Worm (Caenorhabditis elegans) whole organism, L1 larva: Measurements from ENCODE around the gene scl-1.

Experiments
- C16A3.4 ChIP-seq: fragments of 150-350 bp; optimal IDR thresholded peaks from 2 replicates; lab custom pipeline; 2014; ENCODE audit warnings: missing biosample characterization, missing genetic modification characterization
- C34B4.2 ChIP-seq: sonication (generic microtip); optimal IDR thresholded peaks from 2 replicates; lab custom pipeline; 2017; ENCODE audit warnings: mild to moderate bottlenecking, missing genetic modification characterization, missing compliant biosample characterization
- F16B12.6 ChIP-seq: fragments of 150-350 bp; optimal IDR thresholded peaks from 2 replicates; lab custom pipeline; 2014; ENCODE audit warnings: missing biosample characterization, missing genetic modification characterization
- aha-1 ChIP-seq: fragments of 150-350 bp; optimal IDR thresholded peaks from 2 replicates; lab custom pipeline; 2014; ENCODE audit warnings: missing biosample characterization, missing genetic modification characterization
- blmp-1 ChIP-seq: fragments of 150-350 bp; optimal IDR thresholded peaks from 2 replicates; lab custom pipeline; 2014; ENCODE audit warnings: missing biosample characterization, missing genetic modification characterization
- ceh-82 ChIP-seq, 3 experiments: fragments of 150-350 bp in 1 of 3; sonication (generic microtip) in 2 of 3; optimal IDR thresholded peaks; 2 replicates each; lab custom pipeline; 2014 to 2017; ENCODE audit warnings: missing biosample characterization in 3 of 3, missing genetic modification characterization in 3 of 3
- ceh-90 ChIP-seq: sonication (generic microtip); optimal IDR thresholded peaks from 2 replicates; lab custom pipeline; 2016; ENCODE audit warnings: missing genetic modification characterization, missing compliant biosample characterization
- dpl-1 ChIP-seq, 3 experiments: fragments of 150-350 bp in 2 of 3; sonication (generic microtip) in 1 of 3; optimal IDR thresholded peaks; 2 replicates each; lab custom pipeline; 2014 to 2017; ENCODE audit warnings: missing biosample characterization in 3 of 3, missing genetic modification characterization in 3 of 3, missing genetic modification reagents in 3 of 3
- dsc-1 ChIP-seq: sonication (generic microtip); optimal IDR thresholded peaks from 2 replicates; lab custom pipeline; 2016; ENCODE audit warnings: mild to moderate bottlenecking, missing genetic modification characterization, missing compliant biosample characterization
- efl-1 ChIP-seq, 4 experiments: fragments of 150-350 bp; optimal IDR thresholded peaks in 3 of 4; peaks in 1 of 4; 1 replicate in 1 of 4; 2 replicates in 3 of 4; lab custom pipeline; 2014; ENCODE audit warnings: missing biosample characterization in 2 of 4, missing genetic modification characterization in 2 of 4, missing genetic modification reagents in 2 of 4
- egl-13 ChIP-seq: sonication (generic microtip); optimal IDR thresholded peaks from 2 replicates; lab custom pipeline; 2016; ENCODE audit warnings: missing genotype, missing genetic modification reagents, missing genetic modification characterization, missing compliant biosample characterization
- egl-27 ChIP-seq, 2 experiments: fragments of 150-350 bp in 1 of 2; sonication (generic microtip); optimal IDR thresholded peaks; 3 replicates each; lab custom pipeline; 2017 to 2018; ENCODE audit warnings: missing biosample characterization in 2 of 2, missing genetic modification characterization in 2 of 2, missing genetic modification reagents in 2 of 2
- elt-2 ChIP-seq: sonication (generic microtip); optimal IDR thresholded peaks from 2 replicates; lab custom pipeline; 2016; ENCODE audit warnings: missing genetic modification characterization, mild to moderate bottlenecking, inconsistent platforms, missing compliant biosample characterization, missing genetic modification reagents
- elt-3 ChIP-seq, 6 experiments: fragments of 150-350 bp in 1 of 6; sonication (generic microtip); optimal IDR thresholded peaks; 2 replicates each; lab custom pipeline; 2017 to 2018; ENCODE audit warnings: missing biosample characterization in 6 of 6, missing genetic modification characterization in 6 of 6, inconsistent platforms in 1 of 6
- fkh-10 ChIP-seq: sonication (generic microtip); optimal IDR thresholded peaks from 2 replicates; lab custom pipeline; 2017; ENCODE audit warnings: missing biosample characterization, missing genetic modification reagents, missing genetic modification characterization
- fos-1 ChIP-seq: fragments of 150-350 bp; optimal IDR thresholded peaks from 2 replicates; lab custom pipeline; 2014; ENCODE audit warnings: missing biosample characterization, missing genetic modification characterization
- grh-1 ChIP-seq: fragments of 200-800 bp; sonication (Bioruptor generic); IDR thresholded peaks from 2 replicates; pipeline ENCODE4 v1.3.6; 2022; ENCODE audit warnings: missing genetic modification reagents, missing genetic modification characterization, missing compliant biosample characterization
- hlh-4 ChIP-seq: sonication (generic microtip); optimal IDR thresholded peaks from 2 replicates; lab custom pipeline; 2016; ENCODE audit warnings: mild to moderate bottlenecking, missing genetic modification characterization, missing compliant biosample characterization
- jun-1 ChIP-seq: fragments of 150-350 bp; optimal IDR thresholded peaks from 2 replicates; lab custom pipeline; 2014; ENCODE audit warnings: missing biosample characterization, missing genetic modification reagents, missing genetic modification characterization
- lin-13 ChIP-seq: fragments of 150-350 bp; optimal IDR thresholded peaks from 2 replicates; lab custom pipeline; 2014; ENCODE audit warnings: missing biosample characterization, missing genetic modification reagents, missing genetic modification characterization
- lin-14 ChIP-seq: fragments of 200-800 bp; sonication (Bioruptor generic); optimal IDR thresholded peaks from 2 replicates; lab custom pipeline; 2018; ENCODE audit warnings: mild to moderate bottlenecking, missing genetic modification characterization, moderate library complexity, missing compliant biosample characterization
- lin-15B ChIP-seq: fragments of 150-350 bp; sonication (generic microtip); optimal IDR thresholded peaks from 3 replicates; lab custom pipeline; 2014; ENCODE audit warnings: missing biosample characterization, missing genetic modification characterization
- lin-35 ChIP-seq, 2 experiments: fragments of 150-350 bp; optimal IDR thresholded peaks; 2 replicates each; lab custom pipeline; 2014; ENCODE audit warnings: missing biosample characterization in 2 of 2, missing genetic modification characterization in 2 of 2, missing genetic modification reagents in 2 of 2
- lin-39 ChIP-seq: fragments of 150-350 bp; optimal IDR thresholded peaks from 2 replicates; lab custom pipeline; 2014; ENCODE audit warnings: missing biosample characterization, missing genetic modification reagents, missing genetic modification characterization
- lir-3 ChIP-seq: sonication (generic microtip); optimal IDR thresholded peaks from 2 replicates; lab custom pipeline; 2016; ENCODE audit warnings: mild to moderate bottlenecking, missing genetic modification characterization, moderate library complexity, missing compliant biosample characterization; ENCODE audit not compliant: poor library complexity
- lsy-2 ChIP-seq, 2 experiments: fragments of 150-350 bp; optimal IDR thresholded peaks; 2 replicates each; lab custom pipeline; 2014; ENCODE audit warnings: missing biosample characterization in 2 of 2, missing genetic modification characterization in 2 of 2
- mep-1 ChIP-seq: fragments of 150-350 bp; optimal IDR thresholded peaks from 2 replicates; lab custom pipeline; 2014; ENCODE audit warnings: missing biosample characterization, missing genetic modification characterization
- nhr-19 ChIP-seq: fragments of 200-800 bp; sonication (Bioruptor generic); conservative IDR thresholded peaks from 2 replicates; pipeline ENCODE4 v1.3.6; 2022; ENCODE audit warnings: missing genetic modification characterization, missing compliant biosample characterization
- nhr-47 ChIP-seq: sonication (generic microtip); optimal IDR thresholded peaks from 2 replicates; lab custom pipeline; 2016; ENCODE audit warnings: mild to moderate bottlenecking, missing genetic modification characterization, moderate library complexity, missing compliant biosample characterization
- nhr-76 ChIP-seq: sonication (generic microtip); optimal IDR thresholded peaks from 2 replicates; lab custom pipeline; 2017; ENCODE audit warnings: missing biosample characterization, missing genetic modification characterization
- nhr-77 ChIP-seq: fragments of 150-350 bp; optimal IDR thresholded peaks from 2 replicates; lab custom pipeline; 2014; ENCODE audit warnings: missing biosample characterization, missing genetic modification characterization
- nhr-84 ChIP-seq: sonication (generic microtip); optimal IDR thresholded peaks from 2 replicates; lab custom pipeline; 2017; ENCODE audit warnings: missing biosample characterization, missing genetic modification characterization
- nhr-85 ChIP-seq: sonication (generic microtip); peaks from one replicate; lab custom pipeline; 2016; ENCODE audit warnings: missing genetic modification characterization, inconsistent platforms, missing compliant biosample characterization
- pag-3 ChIP-seq: sonication (generic microtip); optimal IDR thresholded peaks from 2 replicates; lab custom pipeline; 2017; ENCODE audit warnings: missing genetic modification characterization, mild to moderate bottlenecking, missing compliant biosample characterization, antibody characterized with exemption, borderline replicate concordance; ENCODE audit not compliant: insufficient read depth
- rnt-1 ChIP-seq: sonication (generic microtip); optimal IDR thresholded peaks from 2 replicates; lab custom pipeline; 2016; ENCODE audit warnings: mild to moderate bottlenecking, missing genetic modification characterization, moderate library complexity, missing compliant biosample characterization
- skn-1 ChIP-seq: fragments of 150-350 bp; optimal IDR thresholded peaks from 2 replicates; lab custom pipeline; 2014; ENCODE audit warnings: missing biosample characterization, missing genetic modification characterization
- snu-23 ChIP-seq: sonication (generic microtip); optimal IDR thresholded peaks from 2 replicates; lab custom pipeline; 2016; ENCODE audit warnings: missing genetic modification characterization, missing compliant biosample characterization
- sox-4 ChIP-seq: sonication (generic microtip); optimal IDR thresholded peaks from 2 replicates; lab custom pipeline; 2016; ENCODE audit warnings: missing genetic modification characterization, missing compliant biosample characterization
- swsn-7 ChIP-seq: sonication (generic microtip); optimal IDR thresholded peaks from 2 replicates; lab custom pipeline; 2016; ENCODE audit warnings: missing genetic modification characterization, missing compliant biosample characterization
- tbx-2 ChIP-seq: sonication (generic microtip); optimal IDR thresholded peaks from 2 replicates; lab custom pipeline; 2016; ENCODE audit warnings: missing genetic modification characterization, missing compliant biosample characterization
- unc-30 ChIP-seq: sonication (generic microtip); optimal IDR thresholded peaks from 2 replicates; lab custom pipeline; 2017; ENCODE audit warnings: missing biosample characterization, missing genetic modification characterization
- unc-62 ChIP-seq: fragments of 150-350 bp; optimal IDR thresholded peaks from 2 replicates; lab custom pipeline; 2014; ENCODE audit warnings: missing biosample characterization, missing genetic modification reagents, missing genetic modification characterization
- unc-98 ChIP-seq: fragments of 200-800 bp; sonication (Bioruptor generic); IDR thresholded peaks from 2 replicates; pipeline ENCODE4 v1.3.6; 2022; ENCODE audit warnings: missing genetic modification characterization, missing compliant biosample characterization
- zag-1 ChIP-seq: fragments of 150-350 bp; optimal IDR thresholded peaks from 2 replicates; lab custom pipeline; 2014; ENCODE audit warnings: missing biosample characterization, missing genetic modification characterization
- ztf-11 ChIP-seq, 2 experiments: sonication (generic microtip); optimal IDR thresholded peaks; 2 replicates each; lab custom pipeline; 2016 to 2017; ENCODE audit warnings: missing genetic modification characterization in 2 of 2, missing biosample characterization in 1 of 2, missing compliant biosample characterization in 1 of 2

Gene scl-1

ce11 chrIV:13028746-13029673 lies 27.1 kb upstream of the scl-1 start:
- TF ChIP-seq dpl-1 (GFP tag; optimal IDR thresholded peaks at IDR 0.05; lab: Kevin White, UChicago) (peak in 2 of 3 experiments; percentile 2 to 36), F16B12.6 (tag; lab: Kevin White, UChicago) (peak; percentile 47), efl-1 (optimal IDR thresholded peaks at IDR 0.05; lab: Kevin White, UChicago) (peak; percentile 29 to 44), efl-1 (GFP tag; optimal IDR thresholded peaks at IDR 0.05 in 1 of 2; lab: Kevin White, UChicago) (peak; percentile 68 to 95), C34B4.2 (tag; lab: Kevin White, UChicago) (no peak), elt-2 (tag; lab: Kevin White, UChicago) (peak; percentile 3), aha-1 (tag; lab: Kevin White, UChicago) (no peak), blmp-1 (tag; lab: Kevin White, UChicago) (peak; percentile 16), unc-30 (tag; lab: Kevin White, UChicago) (no peak)
- TF ChIP-seq, all 84 proteins: peak for 5

- TF ChIP-seq pag-3 (tag; lab: Kevin White, UChicago), result no peak
- no peak for TF ChIP-seq hlh-4 (tag; lab: Kevin White, UChicago)
- TF ChIP-seq grh-1, result no peak
- TF ChIP-seq snu-23 (GFP tag; lab: Kevin White, UChicago), result peak; percentile 21
- no peak for TF ChIP-seq lin-39 (tag; lab: Kevin White, UChicago)
- peak; percentile 32 for TF ChIP-seq mep-1 (tag; lab: Kevin White, UChicago)
- TF ChIP-seq lin-15B, result no peak
- TF ChIP-seq nhr-77 (tag; lab: Kevin White, UChicago), result no peak
- no peak for TF ChIP-seq sox-4 (tag; lab: Kevin White, UChicago)
- TF ChIP-seq elt-3 (tag; optimal IDR thresholded peaks at IDR 0.05; lab: Kevin White, UChicago), result peak in 1 of 6 experiments; percentile 11
- TF ChIP-seq ceh-82 (tag; optimal IDR thresholded peaks at IDR 0.05; lab: Kevin White, UChicago), result peak in 1 of 3 experiments; percentile 42
- peak; percentile 32 for TF ChIP-seq blmp-1 (tag; lab: Kevin White, UChicago)
- peak; percentile 74 for TF ChIP-seq nhr-85 (tag; lab: Kevin White, UChicago)
- TF ChIP-seq swsn-7 (tag; lab: Kevin White, UChicago), result peak; percentile 22
- no peak for TF ChIP-seq unc-62 (GFP tag; lab: Kevin White, UChicago)
- TF ChIP-seq efl-1 (optimal IDR thresholded peaks at IDR 0.05; lab: Kevin White, UChicago), result peak in 1 of 2 experiments; percentile 3
- peak in 1 of 2 experiments; percentile 77 for TF ChIP-seq efl-1 (GFP tag; optimal IDR thresholded peaks at IDR 0.05 in 1 of 2; lab: Kevin White, UChicago)
- no peak for TF ChIP-seq jun-1 (tag; lab: Kevin White, UChicago)
- peak in 1 of 2 experiments; percentile 17 for TF ChIP-seq ztf-11 (tag; optimal IDR thresholded peaks at IDR 0.05; lab: Kevin White, UChicago)
- no peak for TF ChIP-seq zag-1
- TF ChIP-seq lin-13 (GFP tag; lab: Kevin White, UChicago), result no peak
- no peak for TF ChIP-seq tbx-2 (tag; lab: Kevin White, UChicago)
- TF ChIP-seq skn-1 (tag; lab: Kevin White, UChicago), result no peak
- TF ChIP-seq lir-3, result no peak
- peak; percentile 17 to 19 for TF ChIP-seq lin-35 (GFP tag; optimal IDR thresholded peaks at IDR 0.05; lab: Kevin White, UChicago)
- TF ChIP-seq lsy-2 (tag; optimal IDR thresholded peaks at IDR 0.05; lab: Kevin White, UChicago), result peak in 1 of 2 experiments; percentile 11
- TF ChIP-seq ceh-90 (tag; lab: Kevin White, UChicago), result no peak
- no peak for TF ChIP-seq fkh-10 (GFP tag; lab: Kevin White, UChicago)
- TF ChIP-seq egl-27 (tag; optimal IDR thresholded peaks at IDR 0.05; lab: Kevin White, UChicago), result no peak
- TF ChIP-seq fos-1, result no peak
- TF ChIP-seq lin-14 (GFP tag; lab: Kevin White, UChicago), result peak; percentile 82
- TF ChIP-seq dsc-1, result peak; percentile 8
- TF ChIP-seq C16A3.4 (tag; lab: Kevin White, UChicago), result peak; percentile 3
- TF ChIP-seq egl-13, result no peak
- no peak for TF ChIP-seq nhr-76 (tag; lab: Kevin White, UChicago)
- no peak for TF ChIP-seq nhr-84
- peak; percentile 22 for TF ChIP-seq nhr-47 (tag; lab: Kevin White, UChicago)
- TF ChIP-seq unc-98, result no peak
- peak; percentile 21 for TF ChIP-seq rnt-1 (tag; lab: Kevin White, UChicago)
- no peak; the same call in 1 of the 2 replicates for TF ChIP-seq nhr-19 (GFP tag; lab: Robert Waterston, UW)
- no peak for TF ChIP-seq C34B4.2 (tag; lab: Kevin White, UChicago)
These were observed 26.3 kb upstream of the scl-1 start for ce11 chrIV:13029674-13030466.
